Fruit fly (Drosophila melanogaster): Measurements from ENCODE around the gene Mvd.

The Mvd gene

DNA sequence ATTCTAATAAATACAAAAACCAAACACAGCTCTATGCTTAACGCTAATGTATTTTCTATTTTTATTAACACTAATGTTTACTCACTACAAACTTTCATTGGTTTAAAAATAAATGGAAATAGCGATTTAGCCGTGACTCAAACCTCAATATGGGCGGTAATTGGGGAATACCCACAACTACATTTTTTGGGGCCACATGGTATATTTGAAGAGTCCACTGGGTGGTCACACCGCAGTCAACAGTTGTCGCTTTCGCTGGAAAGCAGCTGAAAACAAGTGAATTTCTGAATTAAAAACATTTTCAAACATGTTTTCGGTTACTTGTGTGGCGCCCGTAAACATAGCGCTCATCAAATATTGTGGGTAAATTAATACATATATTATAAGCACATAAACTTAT, at the start of gene Mvd:
Mvd (plus strand) TSS at position 222 of the 400 bp plus-strand sequence.
- TF ChIP-seq Dll (optimal IDR thresholded peaks at IDR 0.05) (no peak), psq (optimal IDR thresholded peaks at IDR 0.05) (no peak), pan (optimal IDR thresholded peaks at IDR 0.05) (no peak), EcR (GFP tag; optimal IDR thresholded peaks at IDR 0.05) (no peak), CG8478 (optimal IDR thresholded peaks at IDR 0.05) (no peak), usp (GFP tag; optimal IDR thresholded peaks at IDR 0.05) (no peak)

DNA sequence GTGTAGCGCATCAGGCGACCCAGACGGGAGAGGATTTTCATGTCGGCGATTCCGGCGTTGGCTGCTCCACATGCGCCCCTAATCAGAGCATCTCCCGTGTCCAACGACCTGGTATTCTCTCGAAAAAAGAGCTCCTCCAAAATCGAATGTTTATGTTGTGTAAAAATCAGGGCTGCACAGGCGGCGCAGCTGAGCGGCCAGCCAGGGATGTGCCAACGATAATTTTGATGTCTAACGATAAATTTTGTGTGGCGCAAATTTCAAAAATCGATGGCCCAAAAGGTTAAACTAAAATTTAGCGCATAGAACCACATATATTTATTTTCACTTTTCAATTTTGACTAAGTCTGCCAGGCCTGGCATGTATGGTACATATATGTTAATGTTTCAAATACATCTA, 47.9 kb upstream of the Mvd start, which contains the start of gene CG9240:
CG9240 (minus strand) TSS at position 213 of the 400 bp plus-strand sequence.
- TF ChIP-seq EcR (GFP tag; optimal IDR thresholded peaks at IDR 0.05) (no peak), pan (optimal IDR thresholded peaks at IDR 0.05) (no peak), usp (GFP tag; optimal IDR thresholded peaks at IDR 0.05) (no peak), Dll (optimal IDR thresholded peaks at IDR 0.05) (no peak), psq (optimal IDR thresholded peaks at IDR 0.05) (no peak)

- no peak for TF ChIP-seq CG8478 (optimal IDR thresholded peaks at IDR 0.05)
- no peak for TF ChIP-seq psq (optimal IDR thresholded peaks at IDR 0.05)
- no peak for TF ChIP-seq EcR (GFP tag; optimal IDR thresholded peaks at IDR 0.05)
- TF ChIP-seq usp (GFP tag; optimal IDR thresholded peaks at IDR 0.05): no peak
- TF ChIP-seq pan (optimal IDR thresholded peaks at IDR 0.05): no peak
- no peak for TF ChIP-seq Dll (optimal IDR thresholded peaks at IDR 0.05)
Observed at dm6 chrX:15703720-15704206, 45.2 kb upstream of the Mvd start, which contains the start of the genes Pis and Hap40. Pis (minus strand) TSS chrX:15703770. Hap40 (plus strand) TSS chrX:15704125.

DNA sequence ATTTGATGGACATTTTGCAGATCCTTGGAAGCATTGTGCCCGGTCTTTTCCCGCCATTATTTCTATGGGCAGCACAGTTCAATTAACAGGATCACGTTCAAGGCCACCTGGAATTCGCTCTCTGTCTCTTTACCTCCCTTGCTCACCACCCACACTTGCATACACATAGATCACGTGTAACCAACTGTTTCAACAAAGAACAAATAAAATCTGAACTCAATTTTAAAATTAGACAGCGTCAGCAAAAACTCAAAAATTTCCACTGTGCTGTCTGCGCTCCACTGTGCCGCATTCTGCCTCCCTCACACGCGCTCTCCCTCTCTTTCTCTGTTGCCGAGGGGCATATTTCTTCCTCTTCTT, 39.4 kb upstream of the Mvd start:
- no peak for TF ChIP-seq psq (optimal IDR thresholded peaks at IDR 0.05)
- TF ChIP-seq CG8478 (optimal IDR thresholded peaks at IDR 0.05): no peak
- TF ChIP-seq EcR (GFP tag; optimal IDR thresholded peaks at IDR 0.05): no peak
- no peak for TF ChIP-seq pan (optimal IDR thresholded peaks at IDR 0.05)
- TF ChIP-seq usp (GFP tag; optimal IDR thresholded peaks at IDR 0.05): no peak
- TF ChIP-seq Dll (optimal IDR thresholded peaks at IDR 0.05): no peak

DNA sequence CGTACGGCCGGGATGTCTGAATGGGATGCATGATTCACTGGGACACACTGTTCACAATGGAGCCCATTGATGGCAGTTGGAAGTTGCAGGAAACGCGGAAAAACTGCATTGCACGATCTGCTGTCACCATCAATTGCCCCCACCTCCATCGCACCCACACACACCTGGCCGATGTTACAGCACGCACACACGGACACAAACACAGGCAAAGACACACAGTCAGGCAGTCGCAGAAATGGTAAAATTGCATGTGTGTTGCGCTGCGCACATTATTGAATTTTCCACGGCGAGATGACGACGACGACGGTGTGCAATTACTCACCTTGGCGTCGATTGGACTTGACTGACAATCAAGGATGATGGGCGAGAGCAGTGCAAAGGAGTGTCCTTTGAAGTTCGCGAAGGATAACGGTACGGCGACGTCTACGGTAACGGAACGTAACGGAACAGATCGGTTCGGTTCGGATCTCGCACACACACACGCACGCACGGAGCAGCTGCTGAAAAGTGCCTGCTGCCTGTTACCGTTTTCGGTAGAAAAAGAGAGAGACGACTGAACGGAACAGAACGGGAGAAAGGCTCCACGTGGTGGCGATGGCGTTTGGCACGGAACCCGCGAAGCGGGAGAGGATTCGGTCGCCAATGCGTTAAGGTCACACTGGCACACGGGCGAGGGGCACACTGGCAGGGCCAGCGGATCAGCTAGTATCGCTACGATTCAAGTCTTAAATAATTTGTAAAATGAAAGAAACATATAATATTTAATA, 38.8 kb upstream of the Mvd start, which contains the start of the genes CG9281 and CG15601:
CG9281 (minus strand) TSS at position 556 of the 767 bp plus-strand sequence.
CG15601 (plus strand) TSS at position 664 of the 767 bp plus-strand sequence.
- peak; percentile 52 for TF ChIP-seq CG8478 (optimal IDR thresholded peaks at IDR 0.05)
- no peak for TF ChIP-seq psq (optimal IDR thresholded peaks at IDR 0.05)

DNA sequence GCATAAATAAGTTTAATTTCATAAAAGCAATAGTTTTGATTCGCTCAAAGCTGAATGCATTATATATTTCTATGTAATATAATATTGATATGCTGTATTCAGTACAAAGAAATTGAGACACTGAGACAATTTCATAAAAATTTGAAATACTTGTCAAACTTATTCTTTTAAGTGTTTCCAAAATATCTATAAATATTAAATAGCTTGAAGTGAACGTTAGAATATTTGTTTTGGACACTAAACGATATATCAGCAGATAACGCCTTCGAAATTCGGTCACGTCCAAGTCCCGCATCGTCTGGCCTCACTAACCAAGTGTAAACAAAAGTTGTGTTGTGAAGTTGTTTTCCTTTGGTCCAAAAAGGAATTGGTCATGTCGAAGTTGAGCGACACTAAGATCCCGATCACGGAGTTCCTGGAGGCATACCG, 38.2 kb upstream of the Mvd start:
- no peak for TF ChIP-seq Dll (optimal IDR thresholded peaks at IDR 0.05)
- no peak for TF ChIP-seq psq (optimal IDR thresholded peaks at IDR 0.05)
- no peak for TF ChIP-seq EcR (GFP tag; optimal IDR thresholded peaks at IDR 0.05)
- TF ChIP-seq usp (GFP tag; optimal IDR thresholded peaks at IDR 0.05): no peak
- no peak for TF ChIP-seq CG8478 (optimal IDR thresholded peaks at IDR 0.05)
- TF ChIP-seq pan (optimal IDR thresholded peaks at IDR 0.05): no peak

dm6 chrX:15712409-15712808, 36.6 kb upstream of the Mvd start, which contains the start of gene HUWE1:
HUWE1 (plus strand) TSS chrX:15712628.
- no peak for TF ChIP-seq psq (optimal IDR thresholded peaks at IDR 0.05)
- no peak for TF ChIP-seq EcR (GFP tag; optimal IDR thresholded peaks at IDR 0.05)
- no peak for TF ChIP-seq CG8478 (optimal IDR thresholded peaks at IDR 0.05)
- no peak for TF ChIP-seq Dll (optimal IDR thresholded peaks at IDR 0.05)
- no peak for TF ChIP-seq usp (GFP tag; optimal IDR thresholded peaks at IDR 0.05)
- TF ChIP-seq pan (optimal IDR thresholded peaks at IDR 0.05): no peak

DNA sequence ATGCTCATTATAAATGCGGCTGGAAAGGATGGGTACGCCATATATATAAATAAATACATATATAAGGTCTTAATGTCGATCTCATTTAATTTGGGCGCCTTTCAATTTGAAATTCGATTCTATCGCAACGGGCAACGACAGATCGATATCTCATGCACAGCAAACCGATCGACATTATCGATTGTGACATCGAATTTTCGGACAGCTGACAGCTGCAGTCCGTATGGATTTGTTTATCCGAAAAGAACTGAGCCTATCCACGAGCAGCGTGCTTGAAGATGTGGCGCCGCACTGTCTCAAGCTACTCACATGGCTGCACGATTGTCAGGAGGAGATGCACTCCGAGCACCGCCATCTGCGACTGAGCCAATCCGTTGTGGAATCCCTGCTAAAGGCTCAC, 17.0 kb upstream of the Mvd start, which contains the start of gene CG8191:
CG8191 (plus strand) TSS at position 211 of the 400 bp plus-strand sequence.
- no peak for TF ChIP-seq usp (GFP tag; optimal IDR thresholded peaks at IDR 0.05)
- TF ChIP-seq Dll (optimal IDR thresholded peaks at IDR 0.05): no peak
- no peak for TF ChIP-seq EcR (GFP tag; optimal IDR thresholded peaks at IDR 0.05)
- TF ChIP-seq pan (optimal IDR thresholded peaks at IDR 0.05): no peak
- no peak for TF ChIP-seq psq (optimal IDR thresholded peaks at IDR 0.05)
- TF ChIP-seq CG8478 (optimal IDR thresholded peaks at IDR 0.05): no peak

DNA sequence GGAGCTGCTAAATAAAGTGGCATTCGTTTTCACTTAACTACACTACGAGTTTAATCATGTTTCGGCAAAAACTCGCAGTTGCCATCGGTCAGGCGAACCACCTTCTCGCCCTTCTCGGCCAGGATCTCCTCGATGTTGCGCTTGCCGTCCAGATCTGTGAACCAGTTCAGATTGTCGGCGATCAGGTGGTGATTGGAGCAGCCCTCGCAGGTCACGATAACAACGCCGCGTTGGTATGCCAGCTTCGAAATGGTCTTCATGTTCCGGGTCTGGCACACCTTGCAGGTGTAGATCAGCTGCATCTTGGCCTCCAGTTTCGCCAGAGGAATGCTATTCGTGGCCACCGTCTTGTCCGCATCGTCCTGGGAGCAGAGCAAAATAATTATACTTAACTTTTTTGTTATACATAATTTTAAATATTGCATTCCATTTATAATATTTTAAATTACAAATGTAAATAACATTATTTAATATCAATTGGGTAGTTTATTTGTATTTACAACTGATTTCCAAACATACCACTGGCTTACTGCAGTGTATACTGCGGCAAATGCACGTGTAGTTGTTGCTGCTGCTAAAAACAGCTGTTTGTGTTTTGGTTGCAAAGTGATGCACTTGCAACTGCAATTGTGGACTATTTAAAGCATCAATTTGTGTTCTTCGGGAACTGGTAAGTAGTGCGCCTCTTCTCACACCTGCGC, 15.6 kb upstream of the Mvd start:
- TF ChIP-seq Dll (optimal IDR thresholded peaks at IDR 0.05): no peak
- no peak for TF ChIP-seq psq (optimal IDR thresholded peaks at IDR 0.05)
- no peak for TF ChIP-seq usp (GFP tag; optimal IDR thresholded peaks at IDR 0.05)
- no peak for TF ChIP-seq CG8478 (optimal IDR thresholded peaks at IDR 0.05)
- TF ChIP-seq EcR (GFP tag; optimal IDR thresholded peaks at IDR 0.05): no peak
- no peak for TF ChIP-seq pan (optimal IDR thresholded peaks at IDR 0.05)

dm6 chrX:15733995-15734394, 15.0 kb upstream of the Mvd start, which contains the start of the genes CG12379 and MagR:
CG12379 (minus strand) TSS chrX:15733996.
MagR (plus strand) TSS chrX:15734270.
- TF ChIP-seq CG8478 (optimal IDR thresholded peaks at IDR 0.05) (no peak), EcR (GFP tag; optimal IDR thresholded peaks at IDR 0.05) (no peak), pan (optimal IDR thresholded peaks at IDR 0.05) (no peak), psq (optimal IDR thresholded peaks at IDR 0.05) (no peak), Dll (optimal IDR thresholded peaks at IDR 0.05) (no peak), usp (GFP tag; optimal IDR thresholded peaks at IDR 0.05) (no peak)

- no peak for TF ChIP-seq usp (GFP tag; optimal IDR thresholded peaks at IDR 0.05)
- TF ChIP-seq CG8478 (optimal IDR thresholded peaks at IDR 0.05): no peak
- no peak for TF ChIP-seq psq (optimal IDR thresholded peaks at IDR 0.05)
- no peak for TF ChIP-seq EcR (GFP tag; optimal IDR thresholded peaks at IDR 0.05)
- TF ChIP-seq pan (optimal IDR thresholded peaks at IDR 0.05): no peak
- TF ChIP-seq Dll (optimal IDR thresholded peaks at IDR 0.05): no peak
Observed at dm6 chrX:15737110-15737509, 11.9 kb upstream of the Mvd start, which contains the start of gene Arp6. Arp6 (minus strand) TSS chrX:15737120.

All from whole organism.